Worm (Caenorhabditis elegans): ENCODE measurements around the gene trx-3.

DNA sequence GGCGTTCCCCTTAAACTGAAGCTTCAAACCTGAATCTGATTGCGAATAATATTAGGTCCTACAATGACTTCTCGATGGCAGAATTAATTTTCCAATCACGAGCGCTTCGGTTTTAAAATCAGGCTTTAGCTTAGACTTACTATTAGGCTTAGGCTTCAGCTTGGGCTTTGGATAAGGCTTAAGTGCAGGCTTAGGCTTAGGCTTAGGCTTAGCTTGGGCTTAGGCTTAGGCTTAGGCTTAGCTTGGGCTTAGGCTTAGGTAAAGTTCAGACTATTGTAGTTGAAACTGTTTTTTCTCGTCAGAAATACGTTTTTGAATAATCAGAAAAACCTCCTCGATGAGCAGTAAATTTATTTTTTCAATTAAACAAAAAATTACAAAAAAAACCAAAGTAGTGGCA lies 39.9 kb downstream of the trx-3 start:
- TF ChIP-seq ceh-88 (GFP tag; IDR thresholded peaks at IDR 0.05) (no peak), ceh-82 (tag; optimal IDR thresholded peaks at IDR 0.05) (no peak), snpc-4 (tag; optimal IDR thresholded peaks at IDR 0.05) (no peak), pqm-1 (tag; optimal IDR thresholded peaks at IDR 0.05) (no peak), blmp-1 (tag; optimal IDR thresholded peaks at IDR 0.05) (no peak), ztf-11 (tag; optimal IDR thresholded peaks at IDR 0.05) (no peak), skn-1 (tag; optimal IDR thresholded peaks at IDR 0.05) (no peak)
